Worm (Caenorhabditis elegans) whole organism, L2 larva: ENCODE data around the gene W04E12.7.

Experiments
- Y55F3AM.14 ChIP-seq: fragments of 200-800 bp; sonication (Bioruptor generic); optimal IDR thresholded peaks from 2 replicates; lab custom pipeline; 2018; ENCODE audit warnings: mild to moderate bottlenecking, missing genetic modification characterization, missing compliant biosample characterization
- ZK546.5 ChIP-seq: sonication (generic microtip); optimal IDR thresholded peaks from 2 replicates; lab custom pipeline; 2017; ENCODE audit warnings: missing biosample characterization, missing genetic modification characterization
- alr-1 ChIP-seq: fragments of 150-350 bp; optimal IDR thresholded peaks from 2 replicates; lab custom pipeline; 2014; ENCODE audit warnings: missing biosample characterization, missing genetic modification characterization
- ama-1 ChIP-seq: fragments of 150-350 bp; optimal IDR thresholded peaks from 2 replicates; lab custom pipeline; 2018; ENCODE audit warnings: inconsistent platforms
- blmp-1 ChIP-seq: sonication (generic microtip); optimal IDR thresholded peaks from 2 replicates; lab custom pipeline; 2017; ENCODE audit warnings: missing genetic modification characterization, mild to moderate bottlenecking, missing compliant biosample characterization, antibody characterized with exemption, moderate library complexity; ENCODE audit not compliant: insufficient read depth
- ceh-16 ChIP-seq: fragments of 150-350 bp; optimal IDR thresholded peaks from 2 replicates; lab custom pipeline; 2014; ENCODE audit warnings: missing biosample characterization, missing genetic modification characterization
- ceh-82 ChIP-seq: fragments of 150-350 bp; optimal IDR thresholded peaks from 2 replicates; lab custom pipeline; 2014; ENCODE audit warnings: missing biosample characterization, missing genetic modification characterization
- crh-2 ChIP-seq: sonication (generic microtip); optimal IDR thresholded peaks from 2 replicates; lab custom pipeline; 2017; ENCODE audit warnings: missing biosample characterization, missing genetic modification characterization
- dmd-4 ChIP-seq: sonication (generic microtip); optimal IDR thresholded peaks from 2 replicates; lab custom pipeline; 2017; ENCODE audit warnings: missing biosample characterization, missing genetic modification characterization
- elt-3 ChIP-seq: sonication (generic microtip); optimal IDR thresholded peaks from 2 replicates; lab custom pipeline; 2017; ENCODE audit warnings: missing biosample characterization, missing genetic modification characterization
- gmeb-1 ChIP-seq: fragments of 150-350 bp; optimal IDR thresholded peaks from 2 replicates; lab custom pipeline; 2014; ENCODE audit warnings: missing biosample characterization, missing genetic modification characterization
- lin-11 ChIP-seq: fragments of 150-350 bp; sonication (generic microtip); optimal IDR thresholded peaks from 2 replicates; lab custom pipeline; 2014; ENCODE audit warnings: missing biosample characterization, missing genetic modification characterization, inconsistent platforms, mixed read lengths
- lin-13 ChIP-seq: fragments of 150-350 bp; optimal IDR thresholded peaks from 2 replicates; lab custom pipeline; 2014; ENCODE audit warnings: missing biosample characterization, missing genetic modification reagents, missing genetic modification characterization
- lin-39 ChIP-seq: fragments of 150-350 bp; optimal IDR thresholded peaks from 2 replicates; lab custom pipeline; 2014; ENCODE audit warnings: missing biosample characterization, missing genetic modification reagents, missing genetic modification characterization
- lsy-2 ChIP-seq, 2 experiments: fragments of 150-350 bp in 1 of 2; sonication (generic microtip) in 1 of 2; optimal IDR thresholded peaks; 2 replicates each; lab custom pipeline; 2014 to 2017; ENCODE audit warnings: missing biosample characterization in 2 of 2, missing genetic modification characterization in 2 of 2
- mab-5 ChIP-seq: fragments of 150-350 bp; optimal IDR thresholded peaks from 2 replicates; lab custom pipeline; 2014; ENCODE audit warnings: missing biosample characterization, missing genetic modification characterization
- mbf-1 ChIP-seq: sonication (generic microtip); optimal IDR thresholded peaks from 2 replicates; lab custom pipeline; 2017; ENCODE audit warnings: missing biosample characterization, missing genetic modification characterization
- mdl-1 ChIP-seq, 2 experiments: fragments of 150-350 bp in 1 of 2; sonication (generic microtip) in 1 of 2; optimal IDR thresholded peaks; 2 replicates each; lab custom pipeline; 2017; ENCODE audit warnings: missing biosample characterization in 2 of 2, missing genetic modification characterization in 2 of 2
- nhr-10 ChIP-seq: sonication (generic microtip); optimal IDR thresholded peaks from 2 replicates; lab custom pipeline; 2017; ENCODE audit warnings: missing biosample characterization, missing genetic modification characterization
- nhr-11 ChIP-seq: fragments of 150-350 bp; optimal IDR thresholded peaks from 2 replicates; lab custom pipeline; 2014; ENCODE audit warnings: missing biosample characterization, missing genetic modification characterization
- nhr-12 ChIP-seq: fragments of 150-350 bp; optimal IDR thresholded peaks from 2 replicates; lab custom pipeline; 2014; ENCODE audit warnings: missing biosample characterization, missing genetic modification characterization
- nhr-129 ChIP-seq: fragments of 150-350 bp; optimal IDR thresholded peaks from 2 replicates; lab custom pipeline; 2014; ENCODE audit warnings: missing biosample characterization, missing genetic modification characterization
- nhr-23 ChIP-seq: fragments of 150-350 bp; optimal IDR thresholded peaks from 2 replicates; lab custom pipeline; 2014; ENCODE audit warnings: missing biosample characterization, missing genetic modification reagents, missing genetic modification characterization
- nhr-237 ChIP-seq: fragments of 150-350 bp; optimal IDR thresholded peaks from 2 replicates; lab custom pipeline; 2014; ENCODE audit warnings: missing biosample characterization, missing genetic modification characterization
- nhr-25 ChIP-seq: fragments of 150-350 bp; sonication (generic microtip); optimal IDR thresholded peaks from 3 replicates; lab custom pipeline; 2014; ENCODE audit warnings: missing biosample characterization, missing genetic modification characterization
- nhr-6 ChIP-seq: fragments of 150-350 bp; optimal IDR thresholded peaks from 2 replicates; lab custom pipeline; 2014; ENCODE audit warnings: missing biosample characterization, missing genetic modification characterization
- peb-1 ChIP-seq: fragments of 150-350 bp; optimal IDR thresholded peaks from 2 replicates; lab custom pipeline; 2014; ENCODE audit warnings: missing biosample characterization, missing genetic modification characterization
- sem-4 ChIP-seq: fragments of 150-350 bp; optimal IDR thresholded peaks from 2 replicates; lab custom pipeline; 2014; ENCODE audit warnings: missing biosample characterization, missing genetic modification reagents, missing genetic modification characterization
- skn-1 ChIP-seq: sonication (generic microtip); optimal IDR thresholded peaks from 2 replicates; lab custom pipeline; 2017; ENCODE audit warnings: missing biosample characterization, missing genetic modification characterization
- sma-3 ChIP-seq: sonication (generic microtip); optimal IDR thresholded peaks from 2 replicates; lab custom pipeline; 2016; ENCODE audit warnings: missing genetic modification reagents, missing genetic modification characterization, missing compliant biosample characterization
- sma-9 ChIP-seq, 2 experiments: fragments of 150-350 bp in 1 of 2; sonication (generic microtip) in 1 of 2; optimal IDR thresholded peaks; 2 replicates each; lab custom pipeline; 2014 to 2016; ENCODE audit warnings: missing genetic modification characterization in 2 of 2, mild to moderate bottlenecking in 1 of 2, missing biosample characterization in 1 of 2, missing compliant biosample characterization in 1 of 2, missing genetic modification reagents in 1 of 2, moderate library complexity in 1 of 2
- snpc-4 ChIP-seq: fragments of 150-350 bp; optimal IDR thresholded peaks from 2 replicates; lab custom pipeline; 2014; ENCODE audit warnings: missing biosample characterization, missing genetic modification characterization
- unc-39 ChIP-seq: fragments of 150-350 bp; optimal IDR thresholded peaks from 2 replicates; lab custom pipeline; 2014; ENCODE audit warnings: missing biosample characterization, missing genetic modification characterization
- unc-55 ChIP-seq: fragments of 150-350 bp; sonication (generic microtip); optimal IDR thresholded peaks from 3 replicates; lab custom pipeline; 2014; ENCODE audit warnings: missing biosample characterization, missing genetic modification reagents, missing genetic modification characterization
- zag-1 ChIP-seq: fragments of 150-350 bp; optimal IDR thresholded peaks from 2 replicates; lab custom pipeline; 2014; ENCODE audit warnings: missing biosample characterization, missing genetic modification characterization
- ztf-1 ChIP-seq: fragments of 200-800 bp; sonication (Bioruptor generic); conservative IDR thresholded peaks from 2 replicates; pipeline ENCODE4 v1.3.6; 2022; ENCODE audit warnings: missing genetic modification characterization, missing compliant biosample characterization
- ztf-11 ChIP-seq: sonication (generic microtip); optimal IDR thresholded peaks from 2 replicates; lab custom pipeline; 2017; ENCODE audit warnings: missing biosample characterization, missing genetic modification characterization
- ztf-4 ChIP-seq: fragments of 150-350 bp; optimal IDR thresholded peaks from 2 replicates; lab custom pipeline; 2014; ENCODE audit warnings: missing biosample characterization, missing genetic modification characterization

Gene W04E12.7

DNA sequence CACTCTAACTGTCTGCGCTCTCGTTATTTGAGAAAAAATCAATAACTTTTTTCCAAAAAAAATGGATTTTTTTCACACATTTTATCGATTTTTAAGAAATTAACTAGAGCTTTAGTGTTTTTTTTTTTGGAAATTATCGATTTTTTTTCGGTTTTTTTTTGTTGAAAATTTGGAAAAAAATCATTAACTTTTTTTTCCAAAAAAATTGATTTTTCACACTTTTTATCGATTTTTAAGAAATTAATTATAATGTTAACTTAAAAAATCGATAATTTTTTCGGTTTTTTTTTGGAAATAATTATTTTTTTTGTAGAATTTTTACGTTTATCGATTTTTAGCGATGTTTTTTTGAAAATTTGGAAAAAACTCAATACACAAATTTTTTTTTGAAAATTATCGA lies 6.9 kb upstream of the W04E12.7 start:
- TF ChIP-seq nhr-129 (tag; lab: Kevin White, UChicago), result no peak
- TF ChIP-seq unc-39 (tag; lab: Kevin White, UChicago), result no peak
- no peak for TF ChIP-seq blmp-1
- no peak for TF ChIP-seq crh-2 (tag; lab: Kevin White, UChicago)
- no peak for TF ChIP-seq snpc-4 (tag; lab: Kevin White, UChicago)
- no peak for TF ChIP-seq elt-3 (tag; lab: Kevin White, UChicago)
- no peak for TF ChIP-seq nhr-10 (tag; lab: Kevin White, UChicago)
- no peak for TF ChIP-seq ama-1 (lab: Kevin White, UChicago)
- TF ChIP-seq ztf-1 (GFP tag; lab: Robert Waterston, UW), result no peak
- TF ChIP-seq lin-39 (tag; lab: Kevin White, UChicago), result no peak
- TF ChIP-seq nhr-6 (tag; lab: Kevin White, UChicago), result no peak
- TF ChIP-seq lsy-2 (tag; optimal IDR thresholded peaks at IDR 0.05; lab: Kevin White, UChicago), result no peak

DNA sequence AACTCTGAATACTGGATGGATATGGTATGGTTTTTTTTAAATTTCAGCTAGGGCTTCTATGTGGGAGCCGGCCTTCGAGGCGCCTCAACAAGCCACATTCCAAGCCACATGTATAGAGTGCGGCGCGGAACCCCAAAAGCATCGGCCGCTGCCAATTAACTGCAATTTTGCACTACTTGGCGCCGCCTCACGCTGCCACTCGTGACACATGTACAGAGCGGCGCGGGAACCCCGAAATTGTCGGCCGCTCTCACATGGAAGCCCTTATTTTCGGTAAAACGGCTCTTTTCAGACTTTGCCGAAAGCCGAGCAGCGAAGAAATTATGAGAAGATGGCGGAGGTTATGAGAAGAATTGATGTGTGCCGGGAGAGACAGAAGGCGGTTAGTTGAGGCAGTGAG lies 6.4 kb upstream of the W04E12.7 start:
- TF ChIP-seq ceh-82 (no peak), lin-13 (GFP tag; lab: Kevin White, UChicago) (no peak), nhr-237 (tag; lab: Kevin White, UChicago) (no peak), dmd-4 (tag; lab: Kevin White, UChicago) (no peak), nhr-6 (tag; lab: Kevin White, UChicago) (no peak), zag-1 (tag; lab: Kevin White, UChicago) (no peak), peb-1 (no peak), sem-4 (tag; lab: Kevin White, UChicago) (no peak), alr-1 (tag; lab: Kevin White, UChicago) (no peak), nhr-23 (tag; lab: Kevin White, UChicago) (no peak), nhr-25 (tag; lab: Kevin White, UChicago) (no peak), crh-2 (tag; lab: Kevin White, UChicago) (no peak), elt-3 (tag; lab: Kevin White, UChicago) (no peak), gmeb-1 (tag; lab: Kevin White, UChicago) (no peak), unc-55 (GFP tag; lab: Kevin White, UChicago) (no peak), blmp-1 (no peak)

DNA sequence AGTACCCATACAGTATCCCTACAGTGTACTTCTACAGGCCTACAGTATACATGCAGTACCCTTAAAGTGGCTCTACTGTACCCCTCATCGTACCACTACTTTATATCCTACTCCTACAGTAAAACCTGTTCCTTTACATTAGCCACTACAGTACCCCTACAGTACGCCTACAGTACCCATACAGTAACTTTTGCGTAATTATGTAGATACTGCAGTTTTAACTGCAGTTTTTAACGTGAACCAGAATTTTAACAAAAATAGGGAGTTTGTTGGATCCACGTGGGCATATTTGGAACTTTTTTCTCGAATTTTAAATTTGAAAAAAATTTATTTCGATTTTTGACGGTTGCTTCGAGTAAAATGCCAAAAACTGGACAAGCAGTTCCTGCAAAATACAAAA lies 5.9 kb upstream of the W04E12.7 start, which contains the start of gene W04E12.4:
W04E12.4 (plus strand) TSS at position 301 of the 400 bp plus-strand sequence.
- TF ChIP-seq mab-5 (no peak), ztf-4 (tag; lab: Kevin White, UChicago) (no peak), ceh-16 (tag; lab: Kevin White, UChicago) (no peak), Y55F3AM.14 (GFP tag; lab: Kevin White, UChicago) (no peak), elt-3 (tag; lab: Kevin White, UChicago) (no peak), mdl-1 (tag; optimal IDR thresholded peaks at IDR 0.05; lab: Kevin White, UChicago) (no peak), sma-3 (GFP tag; lab: Kevin White, UChicago) (no peak), alr-1 (tag; lab: Kevin White, UChicago) (no peak), peb-1 (no peak), nhr-25 (tag; lab: Kevin White, UChicago) (no peak), nhr-6 (tag; lab: Kevin White, UChicago) (no peak), lin-13 (GFP tag; lab: Kevin White, UChicago) (no peak), skn-1 (tag; lab: Kevin White, UChicago) (no peak), ztf-11 (tag; lab: Kevin White, UChicago) (no peak), lsy-2 (tag; optimal IDR thresholded peaks at IDR 0.05; lab: Kevin White, UChicago) (no peak), mbf-1 (no peak), sma-9 (GFP tag; optimal IDR thresholded peaks at IDR 0.05; lab: Kevin White, UChicago) (no peak), sma-9 (tag; optimal IDR thresholded peaks at IDR 0.05; lab: Kevin White, UChicago) (no peak), ztf-1 (GFP tag; lab: Robert Waterston, UW) (no peak), ZK546.5 (tag; lab: Kevin White, UChicago) (no peak)

DNA sequence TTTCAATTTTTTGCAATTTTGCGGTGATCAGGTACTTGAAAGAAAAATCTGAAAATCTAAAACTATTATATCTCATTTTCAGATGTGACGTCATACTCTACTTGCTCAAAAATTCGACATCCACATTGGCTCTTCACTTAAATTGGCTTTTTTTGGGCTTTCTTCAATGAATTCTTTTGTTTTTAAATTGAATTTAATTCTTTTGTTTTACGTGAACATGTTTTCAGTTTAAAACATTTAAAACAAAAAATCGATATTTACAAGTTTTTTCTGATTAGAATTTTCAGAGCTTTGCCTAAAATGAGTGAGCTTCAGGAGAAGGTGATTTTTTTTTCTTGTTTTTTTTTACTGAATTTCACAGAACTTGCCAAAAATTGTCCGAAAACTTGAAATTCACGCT lies 4.3 kb upstream of the W04E12.7 start, which contains the start of gene W04E12.3:
W04E12.3 (plus strand) TSS at position 301 of the 400 bp plus-strand sequence.
- no peak for TF ChIP-seq nhr-12
- no peak for TF ChIP-seq mdl-1 (tag; optimal IDR thresholded peaks at IDR 0.05; lab: Kevin White, UChicago)
- no peak for TF ChIP-seq nhr-11
- no peak for TF ChIP-seq nhr-237 (tag; lab: Kevin White, UChicago)
- no peak for TF ChIP-seq lin-11 (tag; lab: Kevin White, UChicago)
